Worm (Caenorhabditis elegans) whole organism, L4 larva: ENCODE measurements around the gene hpa-1.

Experiments
- ceh-62 ChIP-seq: sonication (generic microtip); optimal IDR thresholded peaks from 2 replicates; lab custom pipeline; 2017; ENCODE audit warnings: missing biosample characterization, missing genetic modification characterization
- ceh-82 ChIP-seq: sonication (generic microtip); optimal IDR thresholded peaks from 2 replicates; lab custom pipeline; 2017; ENCODE audit warnings: missing biosample characterization, missing genetic modification characterization
- cey-2 ChIP-seq: sonication (generic microtip); optimal IDR thresholded peaks from 3 replicates; lab custom pipeline; 2017; ENCODE audit warnings: missing genetic modification characterization, mild to moderate bottlenecking, missing compliant biosample characterization, antibody characterized with exemption, borderline replicate concordance; ENCODE audit not compliant: insufficient read depth
- ctbp-1 ChIP-seq: fragments of 200-800 bp; sonication (Bioruptor generic); IDR thresholded peaks from 2 replicates; pipeline ENCODE4 v1.3.6; 2022; ENCODE audit warnings: missing genetic modification reagents, missing genetic modification characterization, missing compliant biosample characterization
- lin-13 ChIP-seq: fragments of 150-350 bp; optimal IDR thresholded peaks from 2 replicates; lab custom pipeline; 2014; ENCODE audit warnings: missing biosample characterization, missing genetic modification reagents, missing genetic modification characterization
- madf-9 ChIP-seq: fragments of 200-800 bp; sonication (Bioruptor generic); conservative IDR thresholded peaks from 2 replicates; pipeline ENCODE4 v1.3.6; 2022; ENCODE audit warnings: missing genetic modification reagents, missing genetic modification characterization, missing compliant biosample characterization
- nhr-11 ChIP-seq: fragments of 150-350 bp; optimal IDR thresholded peaks from 2 replicates; lab custom pipeline; 2014; ENCODE audit warnings: missing biosample characterization, missing genetic modification characterization
- nhr-111 ChIP-seq: fragments of 200-800 bp; sonication (Bioruptor generic); optimal IDR thresholded peaks from 2 replicates; lab custom pipeline; 2018; ENCODE audit warnings: mild to moderate bottlenecking, missing genetic modification characterization, missing compliant biosample characterization
- nhr-48 ChIP-seq: sonication (generic microtip); optimal IDR thresholded peaks from 2 replicates; lab custom pipeline; 2016; ENCODE audit warnings: mild to moderate bottlenecking, missing genetic modification characterization, missing compliant biosample characterization
- nhr-77 ChIP-seq: fragments of 150-350 bp; optimal IDR thresholded peaks from 2 replicates; lab custom pipeline; 2014; ENCODE audit warnings: missing biosample characterization, missing genetic modification characterization
- rbr-2 ChIP-seq: sonication (generic microtip); optimal IDR thresholded peaks from 2 replicates; lab custom pipeline; 2016; ENCODE audit warnings: missing genotype, missing genetic modification characterization, missing compliant biosample characterization
- zag-1 ChIP-seq: fragments of 150-350 bp; optimal IDR thresholded peaks from 2 replicates; lab custom pipeline; 2014; ENCODE audit warnings: missing biosample characterization, missing genetic modification characterization

DNA sequence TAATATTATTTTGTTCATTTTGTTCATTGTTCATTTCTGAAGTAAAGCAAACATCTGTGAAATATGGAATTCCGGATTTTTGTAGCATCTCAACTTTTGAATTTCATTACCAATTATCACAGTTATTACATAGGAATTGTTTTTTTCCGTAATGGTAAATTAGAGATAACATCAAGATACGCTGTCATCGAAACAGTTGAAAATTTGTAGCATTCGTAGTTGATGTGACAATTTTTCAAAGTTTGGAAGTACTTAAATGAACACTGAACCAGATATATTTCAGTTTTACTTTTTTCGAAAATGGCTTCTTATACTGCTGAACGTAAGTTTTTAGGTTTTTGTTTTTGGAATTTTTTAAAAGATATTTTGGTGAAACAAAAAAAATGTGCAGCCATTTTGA lies 7.2 kb downstream of the hpa-1 start, which contains the start of gene H25K10.4:
- TF ChIP-seq nhr-77 (no peak), nhr-48 (no peak), nhr-111 (no peak), madf-9 (no peak), ceh-62 (tag; lab: Kevin White, UChicago) (no peak), ceh-82 (tag; lab: Kevin White, UChicago) (no peak), lin-13 (no peak), zag-1 (tag; lab: Kevin White, UChicago) (no peak), cey-2 (tag; lab: Kevin White, UChicago) (no peak), nhr-11 (tag; lab: Kevin White, UChicago) (no peak), rbr-2 (tag; lab: Kevin White, UChicago) (no peak), ctbp-1 (no peak)
